Worm (Caenorhabditis elegans) whole organism, L2 larva: ENCODE results near the gene spig-8.

Experiments used
- C34F6.9 ChIP-seq: fragments of 150-350 bp; optimal IDR thresholded peaks from 2 replicates; lab custom pipeline; 2014; ENCODE audit warnings: missing biosample characterization, missing genetic modification characterization
- F13H6.1 ChIP-seq: sonication (generic microtip); optimal IDR thresholded peaks from 2 replicates; lab custom pipeline; 2016; ENCODE audit warnings: missing genetic modification characterization, missing compliant biosample characterization
- R02D3.7 ChIP-seq: fragments of 150-350 bp; optimal IDR thresholded peaks from 2 replicates; lab custom pipeline; 2014; ENCODE audit warnings: missing biosample characterization, missing genetic modification characterization
- Y55F3AM.14 ChIP-seq: fragments of 200-800 bp; sonication (Bioruptor generic); optimal IDR thresholded peaks from 2 replicates; lab custom pipeline; 2018; ENCODE audit warnings: mild to moderate bottlenecking, missing genetic modification characterization, missing compliant biosample characterization
- ZK546.5 ChIP-seq: sonication (generic microtip); optimal IDR thresholded peaks from 2 replicates; lab custom pipeline; 2017; ENCODE audit warnings: missing biosample characterization, missing genetic modification characterization
- aly-2 ChIP-seq: fragments of 150-350 bp; optimal IDR thresholded peaks from 2 replicates; lab custom pipeline; 2014; ENCODE audit warnings: missing biosample characterization, missing genetic modification characterization
- ceh-82 ChIP-seq: fragments of 150-350 bp; optimal IDR thresholded peaks from 2 replicates; lab custom pipeline; 2014; ENCODE audit warnings: missing biosample characterization, missing genetic modification characterization
- dmd-4 ChIP-seq: sonication (generic microtip); optimal IDR thresholded peaks from 2 replicates; lab custom pipeline; 2017; ENCODE audit warnings: missing biosample characterization, missing genetic modification characterization
- egl-27 ChIP-seq: sonication (generic microtip); optimal IDR thresholded peaks from 3 replicates; lab custom pipeline; 2017; ENCODE audit warnings: missing biosample characterization, missing genetic modification reagents, missing genetic modification characterization
- elt-3 ChIP-seq: sonication (generic microtip); optimal IDR thresholded peaks from 2 replicates; lab custom pipeline; 2017; ENCODE audit warnings: missing biosample characterization, missing genetic modification characterization
- fos-1 ChIP-seq: fragments of 150-350 bp; optimal IDR thresholded peaks from 2 replicates; lab custom pipeline; 2014; ENCODE audit warnings: missing biosample characterization, missing genetic modification characterization
- gmeb-1 ChIP-seq: fragments of 150-350 bp; optimal IDR thresholded peaks from 2 replicates; lab custom pipeline; 2014; ENCODE audit warnings: missing biosample characterization, missing genetic modification characterization
- lin-11 ChIP-seq: fragments of 150-350 bp; sonication (generic microtip); optimal IDR thresholded peaks from 2 replicates; lab custom pipeline; 2014; ENCODE audit warnings: missing biosample characterization, missing genetic modification characterization, inconsistent platforms, mixed read lengths
- lin-13 ChIP-seq: fragments of 150-350 bp; optimal IDR thresholded peaks from 2 replicates; lab custom pipeline; 2014; ENCODE audit warnings: missing biosample characterization, missing genetic modification reagents, missing genetic modification characterization
- lin-39 ChIP-seq: fragments of 150-350 bp; optimal IDR thresholded peaks from 2 replicates; lab custom pipeline; 2014; ENCODE audit warnings: missing biosample characterization, missing genetic modification reagents, missing genetic modification characterization
- mab-5 ChIP-seq: fragments of 150-350 bp; optimal IDR thresholded peaks from 2 replicates; lab custom pipeline; 2014; ENCODE audit warnings: missing biosample characterization, missing genetic modification characterization
- mbf-1 ChIP-seq: sonication (generic microtip); optimal IDR thresholded peaks from 2 replicates; lab custom pipeline; 2017; ENCODE audit warnings: missing biosample characterization, missing genetic modification characterization
- nhr-10 ChIP-seq: sonication (generic microtip); optimal IDR thresholded peaks from 2 replicates; lab custom pipeline; 2017; ENCODE audit warnings: missing biosample characterization, missing genetic modification characterization
- nhr-11 ChIP-seq: fragments of 150-350 bp; optimal IDR thresholded peaks from 2 replicates; lab custom pipeline; 2014; ENCODE audit warnings: missing biosample characterization, missing genetic modification characterization
- nhr-12 ChIP-seq: fragments of 150-350 bp; optimal IDR thresholded peaks from 2 replicates; lab custom pipeline; 2014; ENCODE audit warnings: missing biosample characterization, missing genetic modification characterization
- nhr-129 ChIP-seq: fragments of 150-350 bp; optimal IDR thresholded peaks from 2 replicates; lab custom pipeline; 2014; ENCODE audit warnings: missing biosample characterization, missing genetic modification characterization
- nhr-23 ChIP-seq: fragments of 150-350 bp; optimal IDR thresholded peaks from 2 replicates; lab custom pipeline; 2014; ENCODE audit warnings: missing biosample characterization, missing genetic modification reagents, missing genetic modification characterization
- nhr-237 ChIP-seq: fragments of 150-350 bp; optimal IDR thresholded peaks from 2 replicates; lab custom pipeline; 2014; ENCODE audit warnings: missing biosample characterization, missing genetic modification characterization
- nhr-25 ChIP-seq: fragments of 150-350 bp; sonication (generic microtip); optimal IDR thresholded peaks from 3 replicates; lab custom pipeline; 2014; ENCODE audit warnings: missing biosample characterization, missing genetic modification characterization
- nhr-6 ChIP-seq: fragments of 150-350 bp; optimal IDR thresholded peaks from 2 replicates; lab custom pipeline; 2014; ENCODE audit warnings: missing biosample characterization, missing genetic modification characterization
- sem-4 ChIP-seq: fragments of 150-350 bp; optimal IDR thresholded peaks from 2 replicates; lab custom pipeline; 2014; ENCODE audit warnings: missing biosample characterization, missing genetic modification reagents, missing genetic modification characterization
- skn-1 ChIP-seq: sonication (generic microtip); optimal IDR thresholded peaks from 2 replicates; lab custom pipeline; 2017; ENCODE audit warnings: missing biosample characterization, missing genetic modification characterization
- sma-3 ChIP-seq: sonication (generic microtip); optimal IDR thresholded peaks from 2 replicates; lab custom pipeline; 2016; ENCODE audit warnings: missing genetic modification reagents, missing genetic modification characterization, missing compliant biosample characterization
- sma-9 ChIP-seq, 2 experiments: fragments of 150-350 bp in 1 of 2; sonication (generic microtip) in 1 of 2; optimal IDR thresholded peaks; 2 replicates each; lab custom pipeline; 2014 to 2016; ENCODE audit warnings: missing genetic modification characterization in 2 of 2, mild to moderate bottlenecking in 1 of 2, missing biosample characterization in 1 of 2, missing compliant biosample characterization in 1 of 2, missing genetic modification reagents in 1 of 2, moderate library complexity in 1 of 2
- snpc-4 ChIP-seq: fragments of 150-350 bp; optimal IDR thresholded peaks from 2 replicates; lab custom pipeline; 2014; ENCODE audit warnings: missing biosample characterization, missing genetic modification characterization
- unc-39 ChIP-seq: fragments of 150-350 bp; optimal IDR thresholded peaks from 2 replicates; lab custom pipeline; 2014; ENCODE audit warnings: missing biosample characterization, missing genetic modification characterization
- unc-55 ChIP-seq: fragments of 150-350 bp; sonication (generic microtip); optimal IDR thresholded peaks from 3 replicates; lab custom pipeline; 2014; ENCODE audit warnings: missing biosample characterization, missing genetic modification reagents, missing genetic modification characterization
- unc-62 ChIP-seq: fragments of 150-350 bp; optimal IDR thresholded peaks from 2 replicates; lab custom pipeline; 2014; ENCODE audit warnings: missing biosample characterization, missing genetic modification reagents, missing genetic modification characterization
- zag-1 ChIP-seq: fragments of 150-350 bp; optimal IDR thresholded peaks from 2 replicates; lab custom pipeline; 2014; ENCODE audit warnings: missing biosample characterization, missing genetic modification characterization
- ztf-11 ChIP-seq: sonication (generic microtip); optimal IDR thresholded peaks from 2 replicates; lab custom pipeline; 2017; ENCODE audit warnings: missing biosample characterization, missing genetic modification characterization
- ztf-4 ChIP-seq: fragments of 150-350 bp; optimal IDR thresholded peaks from 2 replicates; lab custom pipeline; 2014; ENCODE audit warnings: missing biosample characterization, missing genetic modification characterization

The spig-8 gene

DNA sequence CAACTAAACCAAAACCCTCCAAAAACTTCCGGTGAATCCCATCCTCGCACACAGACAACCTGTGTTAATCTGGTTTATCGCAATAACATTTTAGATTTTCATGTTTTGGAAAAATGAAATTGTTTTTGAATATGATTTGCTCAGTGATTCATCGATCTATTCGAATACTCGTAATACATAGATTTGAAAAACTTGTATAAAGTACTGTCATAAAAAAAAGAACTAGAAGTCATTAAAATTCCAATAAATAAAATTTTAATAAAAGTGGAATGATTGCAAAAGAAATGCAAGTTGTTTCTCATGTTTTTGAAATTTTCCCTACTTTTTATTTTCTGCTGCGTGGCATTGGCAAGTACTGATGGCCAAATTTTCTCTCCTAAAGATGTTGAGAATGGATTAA is at the start of gene spig-8:
Gene spig-8 (plus strand): TSS at position 301 of the 400 bp plus-strand sequence.
- TF ChIP-seq unc-39 (tag; lab: Kevin White, UChicago): no peak

DNA sequence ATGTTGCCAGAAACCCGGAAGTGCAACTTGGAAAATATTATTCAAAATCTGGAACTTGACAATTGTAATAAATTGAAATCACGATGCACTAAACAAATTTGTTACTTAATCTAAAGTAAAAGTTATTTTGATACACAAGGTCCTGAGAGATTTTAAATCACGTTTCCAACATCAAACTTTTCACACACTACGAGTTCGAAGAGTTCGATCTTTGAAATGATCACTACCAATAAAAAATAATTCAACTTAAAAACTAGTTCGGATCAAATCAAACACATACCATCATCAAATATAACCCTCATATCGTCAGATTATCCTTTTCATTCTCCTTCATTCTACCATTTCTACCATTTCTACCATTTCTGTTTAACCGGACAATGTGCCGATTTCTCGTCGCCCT is 48.7 kb upstream of the spig-8 start, which contains the start of gene spig-10:
Gene spig-10 (plus strand): TSS at position 301 of the 400 bp plus-strand sequence.
- TF ChIP-seq nhr-10 (tag; lab: Kevin White, UChicago): no peak
- no peak for TF ChIP-seq zag-1
- TF ChIP-seq sma-3 (GFP tag; lab: Kevin White, UChicago): no peak
- no peak for TF ChIP-seq nhr-6 (tag; lab: Kevin White, UChicago)
- no peak for TF ChIP-seq R02D3.7
- no peak for TF ChIP-seq ZK546.5 (tag; lab: Kevin White, UChicago)
- no peak for TF ChIP-seq gmeb-1
- no peak for TF ChIP-seq unc-39 (tag; lab: Kevin White, UChicago)
- no peak for TF ChIP-seq ceh-82 (tag; lab: Kevin White, UChicago)
- no peak for TF ChIP-seq lin-39 (tag; lab: Kevin White, UChicago)
- TF ChIP-seq nhr-129 (tag; lab: Kevin White, UChicago): no peak
- TF ChIP-seq unc-62 (GFP tag; lab: Kevin White, UChicago): no peak
- TF ChIP-seq aly-2 (tag; lab: Kevin White, UChicago): no peak
- TF ChIP-seq nhr-12 (tag; lab: Kevin White, UChicago): no peak

DNA sequence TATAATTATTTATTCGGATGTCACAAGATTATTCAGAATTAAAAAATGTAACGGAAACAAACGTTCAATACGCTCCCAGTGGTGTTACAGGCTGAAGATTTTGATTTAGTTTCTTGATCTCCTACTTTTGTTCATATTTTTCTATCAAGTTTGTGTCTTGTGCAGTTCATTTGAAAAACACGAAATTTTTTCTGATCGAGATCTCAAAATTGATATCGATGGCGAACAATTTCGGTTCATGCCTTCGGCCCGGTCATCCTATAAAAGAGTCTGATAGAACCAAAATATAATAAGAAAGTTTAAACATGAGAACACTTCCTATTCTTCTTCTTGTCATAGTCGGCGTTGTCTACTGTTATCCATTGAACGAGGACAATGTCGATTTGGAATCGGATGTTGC is 47.4 kb upstream of the spig-8 start, which contains the start of gene drd-10:
Gene drd-10 (plus strand): TSS at position 301 of the 400 bp plus-strand sequence.
- TF ChIP-seq lin-13 (GFP tag; lab: Kevin White, UChicago) (no peak), unc-55 (GFP tag; lab: Kevin White, UChicago) (no peak), snpc-4 (tag; lab: Kevin White, UChicago) (no peak), nhr-6 (tag; lab: Kevin White, UChicago) (no peak), nhr-25 (no peak), sem-4 (tag; lab: Kevin White, UChicago) (no peak), ztf-4 (tag; lab: Kevin White, UChicago) (no peak), F13H6.1 (tag; lab: Kevin White, UChicago) (no peak), nhr-237 (no peak), nhr-23 (tag; lab: Kevin White, UChicago) (no peak), ztf-11 (tag; lab: Kevin White, UChicago) (no peak), gmeb-1 (no peak), skn-1 (tag; lab: Kevin White, UChicago) (no peak), mab-5 (tag; lab: Kevin White, UChicago) (no peak)
- TF ChIP-seq, all 48 proteins: peak for 0

DNA sequence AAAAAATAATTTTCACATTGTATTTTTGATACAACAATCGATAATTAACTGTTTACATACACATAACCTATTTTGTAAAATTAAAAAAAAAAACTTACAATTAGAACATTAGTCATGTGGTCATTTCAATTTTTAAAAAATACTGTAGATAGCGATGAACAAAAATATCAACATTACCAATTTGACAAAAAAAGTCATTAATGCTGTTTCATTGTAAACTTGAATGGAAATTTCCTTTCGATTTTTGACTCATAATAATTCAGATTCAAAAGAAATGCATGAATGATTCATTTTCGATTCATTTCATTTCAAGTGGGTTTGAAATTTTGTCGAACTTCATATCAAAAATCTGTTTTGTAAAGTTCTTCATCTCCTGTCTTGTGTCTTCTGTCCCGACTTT is 45.2 kb upstream of the spig-8 start, which contains the start of gene C33G8.2:
Gene C33G8.2 (plus strand): TSS at position 301 of the 400 bp plus-strand sequence.
- TF ChIP-seq skn-1 (tag; lab: Kevin White, UChicago): no peak
- no peak for TF ChIP-seq unc-39 (tag; lab: Kevin White, UChicago)
- TF ChIP-seq lin-11 (tag; lab: Kevin White, UChicago): no peak
- TF ChIP-seq nhr-12 (tag; lab: Kevin White, UChicago): no peak
- TF ChIP-seq C34F6.9: no peak
- TF ChIP-seq, all 48 proteins: peak for 0

DNA sequence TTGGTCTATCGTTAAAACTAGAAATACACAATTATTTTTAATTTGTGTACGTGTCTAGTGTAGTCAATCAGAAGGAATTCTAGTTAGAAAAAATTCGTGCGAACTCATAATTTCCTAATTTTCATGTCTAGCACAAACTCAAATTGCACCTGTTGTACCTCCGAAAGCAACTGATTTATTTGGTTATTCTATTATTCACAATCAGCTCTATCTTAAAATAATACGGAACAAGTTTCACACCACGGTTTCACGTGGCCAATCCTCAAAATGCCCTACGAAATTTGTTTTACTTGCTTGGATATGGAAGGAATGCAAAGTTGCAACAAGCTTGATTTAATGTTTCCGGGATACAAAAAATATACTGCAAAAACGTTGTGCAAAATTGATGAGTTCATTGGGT is 42.1 kb upstream of the spig-8 start, which contains the start of gene srw-127:
Gene srw-127 (plus strand): TSS at position 301 of the 400 bp plus-strand sequence.
- no peak for TF ChIP-seq sem-4 (tag; lab: Kevin White, UChicago)
- TF ChIP-seq F13H6.1 (tag; lab: Kevin White, UChicago): no peak
- no peak for TF ChIP-seq sma-3 (GFP tag; lab: Kevin White, UChicago)
- TF ChIP-seq ztf-4 (tag; lab: Kevin White, UChicago): no peak
- no peak for TF ChIP-seq nhr-11 (tag; lab: Kevin White, UChicago)
- no peak for TF ChIP-seq dmd-4 (tag; lab: Kevin White, UChicago)
- TF ChIP-seq nhr-25: no peak
- TF ChIP-seq unc-62 (GFP tag; lab: Kevin White, UChicago): no peak
- TF ChIP-seq nhr-6 (tag; lab: Kevin White, UChicago): no peak
- no peak for TF ChIP-seq mbf-1 (tag; lab: Kevin White, UChicago)
- TF ChIP-seq, all 48 proteins: peak for 0

DNA sequence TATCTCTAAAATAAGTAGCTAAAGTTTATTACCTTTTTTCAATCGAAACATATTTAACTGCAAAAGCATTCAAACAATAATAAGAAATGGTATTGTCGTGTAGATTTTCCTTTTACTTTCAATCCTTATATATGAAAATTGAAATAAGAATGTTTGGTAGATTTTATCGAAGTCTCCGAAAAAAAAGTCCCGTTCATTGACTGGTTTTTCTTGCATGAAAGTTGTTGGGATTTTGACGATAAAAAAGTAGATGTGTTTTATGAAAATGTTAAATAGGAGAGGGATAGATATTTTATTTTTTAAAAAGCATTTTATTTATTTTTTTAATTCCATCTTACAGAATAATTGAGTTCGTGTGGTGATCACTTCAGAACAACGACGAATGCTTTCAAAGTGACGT is 38.8 kb upstream of the spig-8 start, which contains the start of gene C33G8.13:
Gene C33G8.13 (minus strand): TSS at position 101 of the 400 bp plus-strand sequence.
- no peak for TF ChIP-seq lin-39 (tag; lab: Kevin White, UChicago)
- no peak for TF ChIP-seq ztf-11 (tag; lab: Kevin White, UChicago)
- no peak for TF ChIP-seq elt-3
- TF ChIP-seq egl-27 (tag; lab: Kevin White, UChicago): no peak
- TF ChIP-seq ZK546.5 (tag; lab: Kevin White, UChicago): no peak
- TF ChIP-seq C34F6.9: no peak
- no peak for TF ChIP-seq Y55F3AM.14
- TF ChIP-seq zag-1: no peak
- TF ChIP-seq nhr-6 (tag; lab: Kevin White, UChicago): no peak
- no peak for TF ChIP-seq fos-1 (tag; lab: Kevin White, UChicago)
- no peak for TF ChIP-seq sma-9 (GFP tag; optimal IDR thresholded peaks at IDR 0.05; lab: Kevin White, UChicago)
- no peak for TF ChIP-seq sma-9 (tag; optimal IDR thresholded peaks at IDR 0.05; lab: Kevin White, UChicago)
- no peak for TF ChIP-seq mab-5 (tag; lab: Kevin White, UChicago)
- no peak for TF ChIP-seq unc-62 (GFP tag; lab: Kevin White, UChicago)
- TF ChIP-seq gmeb-1: no peak
- TF ChIP-seq, all 48 proteins: peak for 0
